Fruit fly (Drosophila melanogaster): ENCODE results near the gene CG5177.

Gene CG5177

DNA sequence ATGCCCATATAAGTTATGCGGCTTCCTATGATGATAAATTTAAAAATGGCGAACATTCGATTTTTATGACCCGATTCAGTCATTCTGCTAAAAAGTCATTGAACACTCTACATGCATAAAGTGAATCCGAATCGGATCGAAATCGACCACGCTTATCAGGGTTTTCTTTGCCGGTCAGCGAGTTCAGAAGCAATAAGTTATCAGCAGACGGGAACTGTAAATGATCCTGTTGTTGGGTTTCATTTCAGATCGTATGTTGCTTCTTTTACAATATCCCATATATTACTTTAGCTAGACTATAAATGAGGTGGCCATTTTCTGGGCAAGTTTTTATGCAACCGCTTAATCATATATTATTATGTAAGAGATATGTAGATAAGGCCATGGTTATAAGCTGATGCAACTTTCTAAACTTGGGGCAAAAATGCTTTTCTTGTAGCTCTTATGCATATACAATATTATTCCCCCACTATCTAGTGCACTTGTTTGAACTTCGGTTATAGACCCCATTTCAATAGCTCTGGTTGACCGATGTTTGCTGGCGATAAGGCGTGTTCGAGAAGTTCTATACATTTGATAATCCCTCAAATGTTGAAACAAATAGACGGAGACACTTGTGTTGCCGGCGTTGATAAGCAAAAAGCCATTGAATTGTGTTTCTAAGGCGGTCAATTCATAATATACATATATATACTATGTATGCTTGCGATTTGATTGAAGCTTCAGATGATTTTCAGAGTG, 27.0 kb downstream of the CG5177 start (continued):
- peak; percentile 30 for TF ChIP-seq grn (GFP tag; optimal IDR thresholded peaks at IDR 0.05)
- no peak for TF ChIP-seq CG3995 (GFP tag; optimal IDR thresholded peaks at IDR 0.05)
- no peak for TF ChIP-seq E2f2 (GFP tag; IDR thresholded peaks at IDR 0.05)
- TF ChIP-seq wdn (GFP tag; IDR thresholded peaks at IDR 0.05) = no peak
- no peak for TF ChIP-seq CG5180 (GFP tag; optimal IDR thresholded peaks at IDR 0.05)
- TF ChIP-seq CG34376 (GFP tag; optimal IDR thresholded peaks at IDR 0.05) = peak; percentile 56
- TF ChIP-seq Hr78 (GFP tag; optimal IDR thresholded peaks at IDR 0.05) = peak in 1 of 2 experiments; percentile 76
- TF ChIP-seq CG7987 (GFP tag; optimal IDR thresholded peaks at IDR 0.05) = no peak
- TF ChIP-seq chinmo (GFP tag; IDR thresholded peaks at IDR 0.05; ENCODE audit: partially characterized antibody) = 0 out of 4 replicates have a peak, but pooled peaks have one; percentile 52
- TF ChIP-seq CG6175 (GFP tag; IDR thresholded peaks at IDR 0.05) = no peak
- no peak for TF ChIP-seq CG10274 (GFP tag; optimal IDR thresholded peaks at IDR 0.05)
- TF ChIP-seq az2 (GFP tag; optimal IDR thresholded peaks at IDR 0.05) = no peak
- TF ChIP-seq crp (GFP tag; optimal IDR thresholded peaks at IDR 0.05) = no peak
- TF ChIP-seq jing (GFP tag; optimal IDR thresholded peaks at IDR 0.05) = no peak
- peak in 1 of 2 experiments; percentile 90 for TF ChIP-seq Pdp1 (GFP tag; optimal IDR thresholded peaks at IDR 0.05)

DNA sequence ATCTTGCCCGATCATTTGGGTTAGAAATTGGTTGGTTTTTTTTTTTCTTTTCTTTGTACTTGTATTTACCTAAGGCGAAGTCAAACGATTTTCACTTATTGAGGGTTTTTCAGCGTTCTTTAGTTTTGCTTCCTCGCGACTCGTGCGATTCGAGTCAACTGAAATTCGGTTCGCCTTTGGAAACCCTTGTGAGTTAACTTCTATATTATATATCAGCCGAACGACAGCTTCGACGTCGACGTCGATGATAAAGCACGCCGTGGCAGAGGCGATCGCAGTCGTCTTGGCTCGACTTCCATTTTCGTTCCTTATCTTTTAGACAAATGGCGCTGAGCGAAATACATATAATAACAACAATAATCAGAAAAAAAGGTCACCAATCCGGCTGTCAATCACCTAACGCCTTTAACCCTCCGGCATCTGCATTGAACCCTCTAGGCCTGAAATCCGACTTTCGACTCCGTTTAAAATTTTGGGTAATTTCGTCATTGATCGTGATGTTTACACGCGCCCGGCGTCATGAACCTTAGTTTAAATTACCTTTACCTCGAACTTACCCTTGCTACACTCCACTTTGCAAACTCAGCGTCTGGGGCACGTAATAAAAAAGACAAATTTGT, 28.4 kb downstream of the CG5177 start, which contains the start of gene CG5958:
Gene CG5958, minus strand, starts transcription at position 180 of the 620 bp plus-strand sequence.
- TF ChIP-seq Sry-δ (GFP tag; optimal IDR thresholded peaks at IDR 0.05) (no peak), chif (GFP tag; optimal IDR thresholded peaks at IDR 0.05) (no peak), CG5180 (GFP tag; optimal IDR thresholded peaks at IDR 0.05) (no peak), shn (GFP tag; optimal IDR thresholded peaks at IDR 0.05) (no peak), Hsf (GFP tag; optimal IDR thresholded peaks at IDR 0.05) (no peak), CG1603 (tag; optimal IDR thresholded peaks at IDR 0.05) (no peak), ase (GFP tag; IDR thresholded peaks at IDR 0.05) (no peak), Usf (GFP tag; optimal IDR thresholded peaks at IDR 0.05) (no peak), Kr (GFP tag; optimal IDR thresholded peaks at IDR 0.05) (no peak), CG17361 (GFP tag; IDR thresholded peaks at IDR 0.05) (no peak), CG13894 (tag; optimal IDR thresholded peaks at IDR 0.05) (no peak), CG14014 (GFP tag; IDR thresholded peaks at IDR 0.05) (no peak), CG13287 (GFP tag; IDR thresholded peaks at IDR 0.05; ENCODE audit: partially characterized antibody) (no peak), Rfx (GFP tag; IDR thresholded peaks at IDR 0.05) (no peak), fd96Cb (tag; optimal IDR thresholded peaks at IDR 0.05) (no peak), CG12391 (tag; optimal IDR thresholded peaks at IDR 0.05) (no peak), CG11504 (tag; optimal IDR thresholded peaks at IDR 0.05) (no peak), zen (tag; optimal IDR thresholded peaks at IDR 0.05) (no peak), CG6654 (GFP tag; optimal IDR thresholded peaks at IDR 0.05) (no peak), CG11696 (GFP tag; IDR thresholded peaks at IDR 0.05) (no peak), CG9876 (GFP tag; optimal IDR thresholded peaks at IDR 0.05) (no peak), CG13123 (GFP tag; optimal IDR thresholded peaks at IDR 0.05) (no peak), slp2 (GFP tag; optimal IDR thresholded peaks at IDR 0.05) (no peak), gcm (GFP tag; optimal IDR thresholded peaks at IDR 0.05) (no peak), pnt (GFP tag; optimal IDR thresholded peaks at IDR 0.05) (no peak), croc (GFP tag; conservative IDR thresholded peaks at IDR 0.05) (no peak), GATAe (GFP tag; conservative IDR thresholded peaks at IDR 0.05) (peak; percentile 11; the same call in 1 of the 2 replicates), trh (GFP tag; optimal IDR thresholded peaks at IDR 0.05) (no peak), CG34376 (GFP tag; optimal IDR thresholded peaks at IDR 0.05) (peak; percentile 32), CG13424 (tag; optimal IDR thresholded peaks at IDR 0.05) (no peak), CG10209 (GFP tag; optimal IDR thresholded peaks at IDR 0.05) (no peak), CG18599 (GFP tag; optimal IDR thresholded peaks at IDR 0.05) (no peak), Xrp1 (GFP tag; IDR thresholded peaks at IDR 0.05) (no peak), CG11560 (tag; IDR thresholded peaks at IDR 0.05) (no peak), Pdp1 (GFP tag; optimal IDR thresholded peaks at IDR 0.05) (peak in 1 of 2 experiments; percentile 33)

Data from whole organism, embryonic.